ENCODE assay signal across 5 worm cellular contexts in the genomic region with DNA sequence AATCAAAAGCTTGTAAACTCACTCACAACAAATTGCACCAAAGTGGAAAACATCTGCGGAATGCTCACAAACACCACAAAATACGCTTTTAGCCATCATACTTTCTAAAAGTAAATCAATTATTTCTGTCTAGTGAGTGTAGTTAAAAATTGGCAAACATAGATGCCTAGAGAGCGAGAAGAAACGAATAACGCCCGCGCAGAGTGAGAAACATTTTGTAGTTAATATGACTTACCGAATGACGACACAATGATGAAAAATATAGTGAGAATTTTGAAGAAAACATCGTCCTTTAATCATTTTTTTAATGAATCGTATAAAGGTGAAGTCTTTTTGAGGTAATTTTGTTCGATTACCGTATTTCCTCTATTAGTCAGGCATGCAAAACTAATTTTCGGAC.
TF ChIP-seq lines count a peak whose summit lies in the region.

Gene nhr-238 (minus strand): TSS at position 104 of the 400 bp plus-strand sequence.

TF ChIP-seq in whole organism, L1 larva, 84 proteins besides CTCF, POLR2A, EP300 and RAD21:
- peak; percentile 29 for TF ChIP-seq snu-23 (GFP tag; optimal IDR thresholded peaks at IDR 0.05; lab: Kevin White, UChicago)
- peak in 1 of 2 experiments; percentile 6 for TF ChIP-seq lin-35 (GFP tag; optimal IDR thresholded peaks at IDR 0.05; lab: Kevin White, UChicago)
- peak; percentile 63 for TF ChIP-seq nhr-85 (tag; lab: Kevin White, UChicago)
- TF ChIP-seq ceh-82 (tag; optimal IDR thresholded peaks at IDR 0.05; lab: Kevin White, UChicago) = no peak
- peak; percentile 54 for TF ChIP-seq nhr-20 (tag; optimal IDR thresholded peaks at IDR 0.05; lab: Kevin White, UChicago)
- TF ChIP-seq fos-1 (tag; optimal IDR thresholded peaks at IDR 0.05; lab: Kevin White, UChicago) = no peak
- no peak for TF ChIP-seq aly-2 (tag; optimal IDR thresholded peaks at IDR 0.05; lab: Kevin White, UChicago)
- TF ChIP-seq pag-3 (tag; optimal IDR thresholded peaks at IDR 0.05; lab: Kevin White, UChicago; ENCODE audit: borderline replicate concordance, insufficient read depth) = no peak
- peak; percentile 18 for TF ChIP-seq blmp-1 (tag; optimal IDR thresholded peaks at IDR 0.05; lab: Kevin White, UChicago)
- TF ChIP-seq nhr-71 (tag; optimal IDR thresholded peaks at IDR 0.05; lab: Kevin White, UChicago) = peak; percentile 31
- no peak for TF ChIP-seq jun-1 (tag; optimal IDR thresholded peaks at IDR 0.05; lab: Kevin White, UChicago)
- TF ChIP-seq grh-1 (GFP tag; IDR thresholded peaks at IDR 0.05; lab: Robert Waterston, UW) = no peak
- peak; percentile 96 for TF ChIP-seq nhr-77 (tag; optimal IDR thresholded peaks at IDR 0.05; lab: Kevin White, UChicago)

TF ChIP-seq in whole organism, L2 larva, 48 proteins besides CTCF, POLR2A, EP300 and RAD21:
- TF ChIP-seq nhr-77 (tag; optimal IDR thresholded peaks at IDR 0.05; lab: Kevin White, UChicago) (peak; percentile 84), nhr-10 (tag; optimal IDR thresholded peaks at IDR 0.05; lab: Kevin White, UChicago) (no peak), nhr-129 (tag; optimal IDR thresholded peaks at IDR 0.05; lab: Kevin White, UChicago) (peak; percentile 93)

TF ChIP-seq in whole organism, L3 larva, 47 proteins besides CTCF, POLR2A, EP300 and RAD21:
- TF ChIP-seq pha-4 (tag; optimal IDR thresholded peaks at IDR 0.05; lab: Kevin White, UChicago) = peak; percentile 11
- TF ChIP-seq lin-15B (tag; optimal IDR thresholded peaks at IDR 0.05; lab: Kevin White, UChicago) = no peak
- peak; percentile 50 for TF ChIP-seq nhr-28 (tag; optimal IDR thresholded peaks at IDR 0.05; lab: Kevin White, UChicago)
- no peak for TF ChIP-seq fkh-10 (GFP tag; optimal IDR thresholded peaks at IDR 0.05; lab: Kevin White, UChicago)
- no peak for TF ChIP-seq tbx-2 (tag; optimal IDR thresholded peaks at IDR 0.05; lab: Kevin White, UChicago)
- no peak for TF ChIP-seq skn-1 (tag; optimal IDR thresholded peaks at IDR 0.05; lab: Kevin White, UChicago)
- no peak for TF ChIP-seq lin-39 (tag; optimal IDR thresholded peaks at IDR 0.05; lab: Kevin White, UChicago)
- TF ChIP-seq ama-1 (optimal IDR thresholded peaks at IDR 0.05; lab: Kevin White, UChicago) = no peak
- TF ChIP-seq elt-2 (tag; optimal IDR thresholded peaks at IDR 0.05; lab: Kevin White, UChicago) = no peak
- no peak for TF ChIP-seq sea-2 (GFP tag; optimal IDR thresholded peaks at IDR 0.05; lab: Kevin White, UChicago)
- peak; percentile 47 for TF ChIP-seq ZK546.5 (tag; optimal IDR thresholded peaks at IDR 0.05; lab: Kevin White, UChicago)
- no peak for TF ChIP-seq nhr-12 (tag; optimal IDR thresholded peaks at IDR 0.05; lab: Kevin White, UChicago)
- peak; percentile 66 for TF ChIP-seq nhr-77 (tag; optimal IDR thresholded peaks at IDR 0.05; lab: Kevin White, UChicago)
- no peak for TF ChIP-seq egl-27 (tag; optimal IDR thresholded peaks at IDR 0.05; lab: Kevin White, UChicago)

TF ChIP-seq in whole organism, L4 larva, 104 proteins besides CTCF, POLR2A, EP300 and RAD21:
- peak; percentile 85 for TF ChIP-seq nhr-42 (GFP tag; IDR thresholded peaks at IDR 0.05; lab: Robert Waterston, UW)
- peak; percentile 99 for TF ChIP-seq nhr-77 (tag; optimal IDR thresholded peaks at IDR 0.05; lab: Kevin White, UChicago)
- no peak for TF ChIP-seq fkh-10 (GFP tag; optimal IDR thresholded peaks at IDR 0.05; lab: Kevin White, UChicago)
- no peak for TF ChIP-seq skn-1 (tag; optimal IDR thresholded peaks at IDR 0.05; lab: Kevin White, UChicago)
- no peak for TF ChIP-seq unc-39 (tag; optimal IDR thresholded peaks at IDR 0.05; lab: Kevin White, UChicago)
- no peak for TF ChIP-seq nhr-111 (GFP tag; optimal IDR thresholded peaks at IDR 0.05; lab: Kevin White, UChicago)
- no peak for TF ChIP-seq zag-1 (tag; optimal IDR thresholded peaks at IDR 0.05; lab: Kevin White, UChicago)
- peak; percentile 44 for TF ChIP-seq dve-1 (tag; optimal IDR thresholded peaks at IDR 0.05; lab: Kevin White, UChicago; ENCODE audit: insufficient read depth)
- no peak for TF ChIP-seq daf-19 (GFP tag; conservative IDR thresholded peaks at IDR 0.05; lab: Robert Waterston, UW)
- peak; percentile 75 for TF ChIP-seq ztf-7 (tag; optimal IDR thresholded peaks at IDR 0.05; lab: Kevin White, UChicago)
- peak; percentile 100 for TF ChIP-seq nhr-28 (tag; optimal IDR thresholded peaks at IDR 0.05; lab: Kevin White, UChicago)
- TF ChIP-seq daf-16 (GFP tag; optimal IDR thresholded peaks at IDR 0.05; lab: Kevin White, UChicago) = no peak
- peak; percentile 17 for TF ChIP-seq daf-16 (tag; optimal IDR thresholded peaks at IDR 0.05; lab: Kevin White, UChicago)
- no peak for TF ChIP-seq mdt-29 (GFP tag; IDR thresholded peaks at IDR 0.05; lab: Robert Waterston, UW)

TF ChIP-seq in whole organism, mixed stage, embryonic, 35 proteins besides CTCF, POLR2A, EP300 and RAD21:
- TF ChIP-seq hlh-1 (tag; optimal IDR thresholded peaks at IDR 0.05; lab: Kevin White, UChicago) (no peak), ceh-39 (tag; optimal IDR thresholded peaks at IDR 0.05; lab: Kevin White, UChicago) (no peak), lin-13 (tag; optimal IDR thresholded peaks at IDR 0.05; lab: Kevin White, UChicago) (no peak), mep-1 (tag; optimal IDR thresholded peaks at IDR 0.05; lab: Kevin White, UChicago) (no peak), nhr-28 (tag; optimal IDR thresholded peaks at IDR 0.05; lab: Kevin White, UChicago) (peak; percentile 52), sem-2 (GFP tag; optimal IDR thresholded peaks at IDR 0.05; lab: Kevin White, UChicago) (no peak), lin-32 (GFP tag; optimal IDR thresholded peaks at IDR 0.05; lab: Kevin White, UChicago) (no peak), M03D4.4 (tag; optimal IDR thresholded peaks at IDR 0.05; lab: Kevin White, UChicago) (no peak), nhr-12 (tag; optimal IDR thresholded peaks at IDR 0.05; lab: Kevin White, UChicago) (no peak)

Comparison
In these comparisons a context has a peak if more than half of its experiments do, and no peak if none do; other contexts are left out.
1. Of the 29 proteins assayed by ChIP-seq in both whole organism, L4 larva and whole organism, L1 larva: peak only in whole organism, L4 larva: nhr-28; only in whole organism, L1 larva: none; in both: nhr-77; in neither: 27.